Worm (Caenorhabditis elegans) whole organism, mixed stage, embryonic: Measurements from ENCODE around the gene F29F11.20.

ENCODE experiments used
- lin-13 ChIP-seq: fragments of 150-350 bp; optimal IDR thresholded peaks from 2 replicates; lab custom pipeline; 2014; ENCODE audit warnings: missing biosample characterization, missing genetic modification characterization
- nhr-28 ChIP-seq: fragments of 150-350 bp; optimal IDR thresholded peaks from 2 replicates; lab custom pipeline; 2014; ENCODE audit warnings: missing biosample characterization, missing genetic modification characterization

The F29F11.20 gene

ce11 chrV:10736756-10737155 is 49.1 kb downstream of the F29F11.20 start, which contains the start of the genes mre-11 and wdr-5.3:
TSS of gene mre-11 (minus strand) at chrV:10736868.
TSS of gene wdr-5.3 (plus strand) at chrV:10737116.
- TF ChIP-seq nhr-28 (tag; lab: Kevin White, UChicago) = no peak
- peak; percentile 23 for TF ChIP-seq lin-13 (tag; lab: Kevin White, UChicago)
- TF ChIP-seq, all 35 proteins: peak for 1
